Fruit fly (Drosophila melanogaster) whole organism, embryonic: ENCODE data around the gene CG43448.

Source experiments
- Atf6 ChIP-seq: fragments of 200-800 bp; sonication (Bioruptor generic); IDR thresholded peaks from 2 replicates; pipeline ENCODE4 v1.3.6; 2022; ENCODE audit warnings: missing biosample characterization, missing genetic modification characterization
- B-H1 ChIP-seq: fragments of 200-800 bp; sonication (Bioruptor generic); IDR thresholded peaks from 3 replicates; pipeline ENCODE4 v1.3.6; 2022; ENCODE audit warnings: missing biosample characterization, missing genetic modification characterization
- Bgb ChIP-seq: fragments of 200-800 bp; sonication (Bioruptor generic); IDR thresholded peaks from 2 replicates; pipeline ENCODE4 v1.3.6; 2022; ENCODE audit warnings: missing biosample characterization, missing genetic modification characterization; ENCODE audit not compliant: partially characterized antibody
- CG10147 ChIP-seq: fragments of 200-800 bp; sonication (Bioruptor generic); optimal IDR thresholded peaks from 2 replicates; lab custom pipeline; 2019; ENCODE audit warnings: missing biosample characterization, mild to moderate bottlenecking, missing genetic modification characterization, moderate library complexity
- CG10209 ChIP-seq: fragments of 200-800 bp; sonication (Bioruptor generic); optimal IDR thresholded peaks from 3 replicates; lab custom pipeline; 2017; ENCODE audit warnings: missing biosample characterization, mild to moderate bottlenecking, missing genetic modification characterization, missing genetic modification reagents
- CG10366 ChIP-seq: fragments of 200-800 bp; sonication (Bioruptor generic); IDR thresholded peaks from 2 replicates; pipeline ENCODE4 v1.3.6; 2022; ENCODE audit warnings: missing biosample characterization, missing genetic modification characterization
- CG10431 ChIP-seq: fragments of 200-800 bp; sonication (Bioruptor generic); optimal IDR thresholded peaks from 3 replicates; lab custom pipeline; 2018; ENCODE audit warnings: missing biosample characterization, mild to moderate bottlenecking, missing genetic modification characterization
- CG11695 ChIP-seq: fragments of 200-800 bp; sonication (Bioruptor generic); IDR thresholded peaks from 3 replicates; pipeline ENCODE4 v1.3.6; 2022; ENCODE audit warnings: missing biosample characterization, missing genetic modification characterization
- CG12071 ChIP-seq: fragments of 200-800 bp; sonication (Bioruptor generic); optimal IDR thresholded peaks from 3 replicates; lab custom pipeline; 2018; ENCODE audit warnings: missing biosample characterization, mild to moderate bottlenecking, missing genetic modification characterization
- CG13123 ChIP-seq: fragments of 200-800 bp; sonication (Bioruptor generic); optimal IDR thresholded peaks from 2 replicates; lab custom pipeline; 2016; ENCODE audit warnings: missing biosample characterization, missing genetic modification characterization
- CG18619 ChIP-seq: fragments of 200-800 bp; sonication (Bioruptor generic); optimal IDR thresholded peaks from 3 replicates; lab custom pipeline; 2017; ENCODE audit warnings: missing biosample characterization, mild to moderate bottlenecking, missing genetic modification characterization
- CG33213 ChIP-seq: fragments of 200-800 bp; sonication (Bioruptor generic); optimal IDR thresholded peaks from 3 replicates; lab custom pipeline; 2016; ENCODE audit warnings: missing biosample characterization, missing genetic modification characterization
- CG3847 ChIP-seq: fragments of 200-800 bp; sonication (Bioruptor generic); IDR thresholded peaks from 2 replicates; pipeline ENCODE4 v1.3.6; 2022; ENCODE audit warnings: missing biosample characterization, missing genetic modification characterization
- CG43689 ChIP-seq: fragments of 200-800 bp; sonication (Bioruptor generic); IDR thresholded peaks from 2 replicates; pipeline ENCODE4 v1.3.6; 2022; ENCODE audit warnings: missing biosample characterization, missing genetic modification characterization
- CG4424 ChIP-seq: fragments of 200-800 bp; sonication (Bioruptor generic); optimal IDR thresholded peaks from 3 replicates; lab custom pipeline; 2016; ENCODE audit warnings: missing biosample characterization, missing genetic modification characterization
- CG7271 ChIP-seq: fragments of 200-800 bp; sonication (Bioruptor generic); optimal IDR thresholded peaks from 2 replicates; lab custom pipeline; 2018; ENCODE audit warnings: missing biosample characterization, mild to moderate bottlenecking, missing genetic modification characterization, moderate library complexity
- CrebB ChIP-seq: fragments of 200-800 bp; sonication (Bioruptor generic); optimal IDR thresholded peaks from 3 replicates; lab custom pipeline; 2018; ENCODE audit warnings: missing biosample characterization, mild to moderate bottlenecking, missing genetic modification characterization
- HHEX ChIP-seq: fragments of 200-800 bp; sonication (Bioruptor generic); optimal IDR thresholded peaks from 3 replicates; lab custom pipeline; 2017; ENCODE audit warnings: missing biosample characterization, mild to moderate bottlenecking, missing genetic modification characterization, missing genetic modification reagents
- HLH3B ChIP-seq: fragments of 200-800 bp; sonication (Bioruptor generic); IDR thresholded peaks from 2 replicates; pipeline ENCODE4 v1.3.6; 2022; ENCODE audit warnings: missing biosample characterization, missing genetic modification characterization
- Hey ChIP-seq: fragments of 200-800 bp; sonication (Bioruptor generic); optimal IDR thresholded peaks from 3 replicates; lab custom pipeline; 2018; ENCODE audit warnings: missing biosample characterization, mild to moderate bottlenecking, missing genetic modification characterization
- Hr39 ChIP-seq: fragments of >200 bp; optimal IDR thresholded peaks from 2 replicates; lab custom pipeline; 2017
- Hr51 ChIP-seq, 2 experiments: fragments of 200-800 bp; sonication (Bioruptor generic); optimal IDR thresholded peaks; 2 replicates in 1 of 2; 3 replicates in 1 of 2; lab custom pipeline; 2016 to 2018; ENCODE audit warnings: missing biosample characterization in 2 of 2, missing genetic modification characterization in 2 of 2, mild to moderate bottlenecking in 1 of 2, moderate library complexity in 1 of 2
- Hr78 ChIP-seq, 2 experiments: fragments of 200-800 bp in 1 of 2; fragments of >200 bp in 1 of 2; sonication (Bioruptor generic) in 1 of 2; optimal IDR thresholded peaks; 2 replicates each; lab custom pipeline; 2017 to 2019; ENCODE audit warnings: missing biosample characterization in 2 of 2, missing genetic modification characterization in 2 of 2, mild to moderate bottlenecking in 1 of 2, moderate library complexity in 1 of 2
- NC2β ChIP-seq: fragments of 200-800 bp; sonication (Bioruptor generic); optimal IDR thresholded peaks from 2 replicates; lab custom pipeline; 2016; ENCODE audit warnings: missing biosample characterization, missing genetic modification characterization
- NfI ChIP-seq: fragments of 200-800 bp; sonication (Bioruptor generic); optimal IDR thresholded peaks from 3 replicates; lab custom pipeline; 2018; ENCODE audit warnings: missing biosample characterization, mild to moderate bottlenecking, missing genetic modification characterization, moderate library complexity
- Opbp ChIP-seq: fragments of 200-800 bp; sonication (Bioruptor generic); IDR thresholded peaks from 3 replicates; pipeline ENCODE4 v1.3.6; 2022; ENCODE audit warnings: missing biosample characterization, missing genetic modification characterization; ENCODE audit not compliant: partially characterized antibody
- Side ChIP-seq: fragments of 200-800 bp; sonication (Bioruptor generic); optimal IDR thresholded peaks from 2 replicates; lab custom pipeline; 2016; ENCODE audit warnings: missing biosample characterization, missing genetic modification characterization
- al ChIP-seq: fragments of 200-800 bp; sonication (Bioruptor generic); IDR thresholded peaks from 2 replicates; pipeline ENCODE4 v1.3.6; 2022; ENCODE audit warnings: missing biosample characterization, missing genetic modification characterization
- danr ChIP-seq: fragments of 200-800 bp; sonication (Bioruptor generic); IDR thresholded peaks from 2 replicates; pipeline ENCODE4 v1.3.6; 2022; ENCODE audit warnings: missing biosample characterization, missing genetic modification characterization
- gcm ChIP-seq: fragments of 200-800 bp; sonication (Bioruptor generic); optimal IDR thresholded peaks from 2 replicates; lab custom pipeline; 2019; ENCODE audit warnings: missing biosample characterization, mild to moderate bottlenecking, missing genetic modification characterization, moderate library complexity
- hbn ChIP-seq: fragments of 200-800 bp; sonication (Bioruptor generic); IDR thresholded peaks from 2 replicates; pipeline ENCODE4 v1.3.6; 2022; ENCODE audit warnings: missing biosample characterization, missing genetic modification characterization; ENCODE audit not compliant: partially characterized antibody
- hkb ChIP-seq, 2 experiments: fragments of 200-800 bp in 1 of 2; fragments of >200 bp in 1 of 2; sonication (Bioruptor generic) in 1 of 2; IDR thresholded peaks in 1 of 2; optimal IDR thresholded peaks in 1 of 2; 2 replicates each; pipeline versions ENCODE4 v1.3.6 to Lab custom; 2017 to 2022; ENCODE audit warnings: missing biosample characterization in 1 of 2, missing genetic modification characterization in 1 of 2
- ken ChIP-seq: fragments of 200-800 bp; sonication (Bioruptor generic); IDR thresholded peaks from 3 replicates; pipeline ENCODE4 v1.3.6; 2022; ENCODE audit warnings: missing biosample characterization, missing genetic modification characterization
- pb ChIP-seq: fragments of 200-800 bp; sonication (Bioruptor generic); optimal IDR thresholded peaks from 3 replicates; lab custom pipeline; 2016; ENCODE audit warnings: missing biosample characterization, missing genetic modification characterization
- pum ChIP-seq: fragments of 200-800 bp; sonication (Bioruptor generic); optimal IDR thresholded peaks from 2 replicates; lab custom pipeline; 2016; ENCODE audit warnings: missing biosample characterization, missing genetic modification characterization
- pzg ChIP-seq: fragments of 200-800 bp; sonication (Bioruptor generic); optimal IDR thresholded peaks from 3 replicates; lab custom pipeline; 2018; ENCODE audit warnings: missing biosample characterization, mild to moderate bottlenecking, missing genetic modification characterization, moderate library complexity
- repo ChIP-seq: fragments of 200-800 bp; sonication (Bioruptor generic); optimal IDR thresholded peaks from 2 replicates; lab custom pipeline; 2016; ENCODE audit warnings: missing biosample characterization, missing genetic modification characterization
- rib ChIP-seq: fragments of 200-800 bp; sonication (Bioruptor generic); IDR thresholded peaks from 2 replicates; pipeline ENCODE4 v1.3.6; 2022; ENCODE audit warnings: missing biosample characterization, missing genetic modification characterization
- schlank ChIP-seq: fragments of 200-800 bp; sonication (Bioruptor generic); optimal IDR thresholded peaks from 2 replicates; lab custom pipeline; 2018; ENCODE audit warnings: missing biosample characterization, mild to moderate bottlenecking, missing genetic modification characterization
- sd ChIP-seq: fragments of 200-800 bp; sonication (Bioruptor generic); optimal IDR thresholded peaks from 3 replicates; lab custom pipeline; 2018; ENCODE audit warnings: missing biosample characterization, mild to moderate bottlenecking, missing genetic modification characterization, moderate library complexity
- shn ChIP-seq: fragments of 200-800 bp; sonication (Bioruptor generic); optimal IDR thresholded peaks from 3 replicates; lab custom pipeline; 2016; ENCODE audit warnings: missing biosample characterization, missing genetic modification characterization
- slbo ChIP-seq: fragments of 200-800 bp; sonication (Bioruptor generic); IDR thresholded peaks from 2 replicates; pipeline ENCODE4 v1.3.6; 2022; ENCODE audit warnings: missing biosample characterization, missing genetic modification characterization
- sqz ChIP-seq: fragments of 200-800 bp; sonication (Bioruptor generic); optimal IDR thresholded peaks from 3 replicates; lab custom pipeline; 2018; ENCODE audit warnings: missing biosample characterization, mild to moderate bottlenecking, missing genetic modification characterization
- zfh2 ChIP-seq: fragments of 200-800 bp; sonication (Bioruptor generic); optimal IDR thresholded peaks from 2 replicates; lab custom pipeline; 2016; ENCODE audit warnings: missing biosample characterization, missing genetic modification characterization

The CG43448 gene

DNA sequence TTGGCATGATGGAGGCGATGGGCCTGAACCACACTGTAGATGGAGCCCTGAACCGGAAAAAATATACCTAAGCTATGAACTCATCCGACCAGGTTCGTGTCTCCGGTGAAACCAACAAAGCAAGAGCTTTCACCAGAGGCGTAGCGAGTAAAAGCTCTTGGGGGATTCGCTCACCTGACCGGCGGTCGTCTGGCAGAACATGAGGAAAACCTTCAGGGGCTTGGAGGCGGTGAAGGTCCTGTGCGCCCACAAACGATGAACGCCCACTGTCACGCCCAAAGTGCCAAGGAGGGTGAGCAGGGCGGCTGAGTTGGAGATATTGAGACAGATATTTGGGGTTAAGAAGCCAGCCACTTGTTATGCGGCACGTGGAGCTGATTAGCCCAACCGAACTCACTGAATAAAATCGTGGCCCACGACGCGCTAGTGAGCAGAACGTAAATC is 41.9 kb downstream of the CG43448 start (continued):
- TF ChIP-seq CG12071 (GFP tag; lab: Kevin White, UChicago) (peak; percentile 35), rib (peak; percentile 80; the same call in 1 of the 2 replicates), HHEX (peak; percentile 14), HLH3B (no peak), sqz (GFP tag; lab: Kevin White, UChicago) (no peak), CrebB (tag; lab: Kevin White, UChicago) (peak; percentile 39), CG11695 (GFP tag; lab: Robert Waterston, UW) (peak; percentile 59; the same call in 1 of the 3 replicates), CG33213 (GFP tag; lab: Kevin White, UChicago) (peak; percentile 6), Hr51 (GFP tag; optimal IDR thresholded peaks at IDR 0.05; lab: Kevin White, UChicago) (peak; percentile 21 to 32), slbo (peak; percentile 83), pum (no peak), Hr78 (GFP tag; optimal IDR thresholded peaks at IDR 0.05; lab: Kevin White, UChicago) (peak in 1 of 2 experiments; percentile 4), Hey (tag; lab: Kevin White, UChicago) (peak; percentile 99), Side (peak; percentile 5), repo (GFP tag; lab: Kevin White, UChicago) (no peak), shn (GFP tag; lab: Kevin White, UChicago) (peak; percentile 22), NC2β (GFP tag; lab: Kevin White, UChicago) (no peak), Hr39 (lab: Kevin White, UChicago) (no peak), pb (GFP tag; lab: Kevin White, UChicago) (no peak), ken (GFP tag; lab: Robert Waterston, UW) (peak; percentile 68; the same call in 2 of the 3 replicates), hkb (optimal IDR thresholded peaks at IDR 0.05; lab: Kevin White, UChicago) (no peak), hkb (GFP tag; IDR thresholded peaks at IDR 0.05; lab: Robert Waterston, UW) (peak; percentile 33; the same call in 1 of the 2 replicates), CG13123 (GFP tag; lab: Kevin White, UChicago) (no peak), zfh2 (GFP tag; lab: Kevin White, UChicago) (peak; percentile 53), Opbp (GFP tag; lab: Robert Waterston, UW) (no peak), Bgb (GFP tag; lab: Robert Waterston, UW) (peak; percentile 35; the same call in 1 of the 2 replicates), al (peak; percentile 69), pzg (peak; percentile 47), B-H1 (GFP tag; lab: Robert Waterston, UW) (peak; percentile 40; the same call in 1 of the 3 replicates), Atf6 (GFP tag; lab: Robert Waterston, UW) (peak; percentile 15; the same call in 1 of the 2 replicates), CG3847 (peak; percentile 63), danr (GFP tag; lab: Robert Waterston, UW) (no peak), CG4424 (GFP tag; lab: Kevin White, UChicago) (peak; percentile 47), NfI (GFP tag; lab: Kevin White, UChicago) (peak; percentile 16), sd (tag; lab: Kevin White, UChicago) (peak; percentile 5), CG7271 (tag; lab: Kevin White, UChicago) (no peak), CG10431 (no peak), CG43689 (GFP tag; lab: Robert Waterston, UW) (no peak), CG10147 (GFP tag; lab: Kevin White, UChicago) (peak; percentile 41), CG10366 (peak; percentile 36; the same call in 1 of the 2 replicates), schlank (tag; lab: Kevin White, UChicago) (peak; percentile 36), hbn (GFP tag; lab: Robert Waterston, UW) (no peak), CG10209 (GFP tag; lab: Kevin White, UChicago) (no peak), gcm (no peak), CG18619 (GFP tag; lab: Kevin White, UChicago) (no peak)
